Fruit fly (Drosophila melanogaster): ENCODE results near the gene Jon74E.

The Jon74E gene

dm6 chr3L:17557215-17557904 is 8.4 kb upstream of the Jon74E start, which contains the start of gene CycT (continued):
- peak; percentile 65 for TF ChIP-seq CG15514 (GFP tag; optimal IDR thresholded peaks at IDR 0.05)
- TF ChIP-seq CG2129 (GFP tag; IDR thresholded peaks at IDR 0.05; ENCODE audit: partially characterized antibody), result peak; percentile 83
- TF ChIP-seq CG33213 (GFP tag; optimal IDR thresholded peaks at IDR 0.05), result peak; percentile 10
- TF ChIP-seq D (optimal IDR thresholded peaks at IDR 0.05), result no peak
- peak; percentile 5 for TF ChIP-seq D (GFP tag; optimal IDR thresholded peaks at IDR 0.05)
- TF ChIP-seq caup (GFP tag; optimal IDR thresholded peaks at IDR 0.05; ENCODE audit: severe bottlenecking), result peak; percentile 78
- peak; percentile 79; the same call in 2 of the 3 replicates for TF ChIP-seq mld (GFP tag; IDR thresholded peaks at IDR 0.05; ENCODE audit: partially characterized antibody)
- TF ChIP-seq Meics (GFP tag; optimal IDR thresholded peaks at IDR 0.05), result peak; percentile 63
- TF ChIP-seq Chrac-16 (GFP tag; optimal IDR thresholded peaks at IDR 0.05), result no peak
- TF ChIP-seq CG33557 (GFP tag; optimal IDR thresholded peaks at IDR 0.05), result peak; percentile 21
- no peak for TF ChIP-seq CG7928 (GFP tag; optimal IDR thresholded peaks at IDR 0.05)
- peak; percentile 36 for TF ChIP-seq tna (GFP tag; IDR thresholded peaks at IDR 0.05; ENCODE audit: partially characterized antibody)
- no peak for TF ChIP-seq hkb (optimal IDR thresholded peaks at IDR 0.05)
- peak; percentile 67 for TF ChIP-seq hkb (GFP tag; IDR thresholded peaks at IDR 0.05)
- TF ChIP-seq CG10462 (GFP tag; optimal IDR thresholded peaks at IDR 0.05), result no peak
- TF ChIP-seq YL-1 (GFP tag; optimal IDR thresholded peaks at IDR 0.05), result peak; percentile 100
- peak; percentile 97 for TF ChIP-seq cg (GFP tag; optimal IDR thresholded peaks at IDR 0.05)
- peak; percentile 9; the same call in 1 of the 2 replicates for TF ChIP-seq chm (GFP tag; IDR thresholded peaks at IDR 0.05)
- TF ChIP-seq CG12769 (tag; optimal IDR thresholded peaks at IDR 0.05), result peak; percentile 16
- peak; percentile 9 for TF ChIP-seq MTF-1 (GFP tag; optimal IDR thresholded peaks at IDR 0.05; ENCODE audit: borderline replicate concordance)
- peak; percentile 66 for TF ChIP-seq CG10267 (tag; optimal IDR thresholded peaks at IDR 0.05)
- TF ChIP-seq Sin3A (optimal IDR thresholded peaks at IDR 0.05), result peak; percentile 52
- TF ChIP-seq Pdp1 (GFP tag; optimal IDR thresholded peaks at IDR 0.05), result peak in 1 of 2 experiments; percentile 100
- TF ChIP-seq cato (GFP tag; optimal IDR thresholded peaks at IDR 0.05; ENCODE audit: borderline replicate concordance), result no peak
- TF ChIP-seq CG12391 (tag; optimal IDR thresholded peaks at IDR 0.05), result peak; percentile 43
- TF ChIP-seq Hey (tag; optimal IDR thresholded peaks at IDR 0.05), result no peak
- peak; percentile 53 for TF ChIP-seq CG17829 (tag; optimal IDR thresholded peaks at IDR 0.05)
- TF ChIP-seq CG4328 (GFP tag; optimal IDR thresholded peaks at IDR 0.05), result peak; percentile 55
- peak; percentile 41 for TF ChIP-seq HLHmδ (GFP tag; optimal IDR thresholded peaks at IDR 0.05)
- TF ChIP-seq p53 (GFP tag; optimal IDR thresholded peaks at IDR 0.05), result peak; percentile 30
- TF ChIP-seq Xbp1 (GFP tag; optimal IDR thresholded peaks at IDR 0.05), result peak; percentile 0
- peak in 1 of 3 experiments; percentile 23 for TF ChIP-seq lola (GFP tag; optimal IDR thresholded peaks at IDR 0.05)
- TF ChIP-seq CG2712 (tag; optimal IDR thresholded peaks at IDR 0.05), result peak; percentile 42
- no peak for TF ChIP-seq Awh (GFP tag; IDR thresholded peaks at IDR 0.05)
- TF ChIP-seq lov (optimal IDR thresholded peaks at IDR 0.05), result no peak
- no peak for TF ChIP-seq lov (GFP tag; IDR thresholded peaks at IDR 0.05)
- TF ChIP-seq MBD-R2 (GFP tag; IDR thresholded peaks at IDR 0.05), result peak; percentile 26; the same call in 1 of the 2 replicates
- TF ChIP-seq Doc2 (GFP tag; IDR thresholded peaks at IDR 0.05), result no peak
- TF ChIP-seq CG11398 (GFP tag; optimal IDR thresholded peaks at IDR 0.05), result peak; percentile 22
- TF ChIP-seq CG9727 (GFP tag; optimal IDR thresholded peaks at IDR 0.05), result peak; percentile 58
- TF ChIP-seq Ets97D (GFP tag; optimal IDR thresholded peaks at IDR 0.05), result peak; percentile 97
- no peak for TF ChIP-seq z (GFP tag; IDR thresholded peaks at IDR 0.05)
- peak; percentile 62 for TF ChIP-seq odd (GFP tag; optimal IDR thresholded peaks at IDR 0.05)
- no peak for TF ChIP-seq CG7745 (tag; optimal IDR thresholded peaks at IDR 0.05)
- no peak for TF ChIP-seq CG11456 (GFP tag; IDR thresholded peaks at IDR 0.05)
- peak; percentile 70; the same call in 1 of the 4 replicates for TF ChIP-seq chinmo (GFP tag; IDR thresholded peaks at IDR 0.05; ENCODE audit: partially characterized antibody)
- no peak for TF ChIP-seq CG14050 (GFP tag; IDR thresholded peaks at IDR 0.05)
- TF ChIP-seq CG6272 (GFP tag; IDR thresholded peaks at IDR 0.05), result no peak
- TF ChIP-seq CG7963 (GFP tag; IDR thresholded peaks at IDR 0.05; ENCODE audit: partially characterized antibody), result peak; percentile 88
